Worm (Caenorhabditis elegans): ENCODE results near the gene atf-7.

The atf-7 gene

ce11 chrIII:4506590-4507128 lies 7.8 kb upstream of the atf-7 start:
- TF ChIP-seq ztf-4 (tag; optimal IDR thresholded peaks at IDR 0.05) (no peak), nhr-12 (tag; optimal IDR thresholded peaks at IDR 0.05) (no peak), pqm-1 (tag; optimal IDR thresholded peaks at IDR 0.05) (peak; percentile 90), nfya-1 (tag; optimal IDR thresholded peaks at IDR 0.05; ENCODE audit: insufficient read depth) (no peak), nhr-76 (tag; optimal IDR thresholded peaks at IDR 0.05) (no peak), elt-2 (tag; optimal IDR thresholded peaks at IDR 0.05) (peak; percentile 74), fkh-10 (GFP tag; optimal IDR thresholded peaks at IDR 0.05) (no peak), jun-1 (tag; optimal IDR thresholded peaks at IDR 0.05) (peak; percentile 12)

- TF ChIP-seq pha-4 (tag; optimal IDR thresholded peaks at IDR 0.05) (peak; percentile 49), eor-1 (tag; optimal IDR thresholded peaks at IDR 0.05) (no peak), zag-1 (tag; optimal IDR thresholded peaks at IDR 0.05) (no peak), pqm-1 (tag; optimal IDR thresholded peaks at IDR 0.05) (peak; percentile 35), nhr-43 (tag; optimal IDR thresholded peaks at IDR 0.05; ENCODE audit: poor library complexity, severe bottlenecking) (no peak), elt-3 (tag; optimal IDR thresholded peaks at IDR 0.05) (no peak), elt-2 (tag; optimal IDR thresholded peaks at IDR 0.05) (peak; percentile 87), snpc-4 (tag; optimal IDR thresholded peaks at IDR 0.05) (no peak), nhr-76 (tag; optimal IDR thresholded peaks at IDR 0.05) (no peak)
These were observed 7.3 kb upstream of the atf-7 start for ce11 chrIII:4506140-4506539.

DNA sequence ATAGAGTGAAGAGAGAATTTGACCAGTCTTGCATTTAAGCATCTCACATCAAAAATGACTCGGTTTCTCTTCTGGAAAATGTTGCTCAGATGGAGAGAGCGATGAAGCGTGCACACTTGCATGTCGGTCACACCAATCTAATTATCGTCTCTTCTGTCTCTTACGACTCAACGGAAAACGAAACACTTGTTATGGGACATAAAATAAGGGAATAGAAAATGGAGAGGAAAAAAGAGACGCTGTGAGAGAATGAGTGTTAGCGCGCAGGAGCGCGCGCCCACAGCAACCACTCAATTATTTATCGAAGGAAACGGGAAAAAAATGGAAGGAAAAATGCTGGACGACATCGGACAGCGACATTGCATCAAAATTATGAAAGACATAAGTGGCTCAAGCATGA lies 6.9 kb upstream of the atf-7 start:
- TF ChIP-seq ama-1 (optimal IDR thresholded peaks at IDR 0.05): peak; percentile 51
- no peak for TF ChIP-seq ceh-82 (tag; optimal IDR thresholded peaks at IDR 0.05)
- no peak for TF ChIP-seq ceh-16 (tag; optimal IDR thresholded peaks at IDR 0.05)
- peak; percentile 7 for TF ChIP-seq lin-39 (tag; optimal IDR thresholded peaks at IDR 0.05)
- peak; percentile 50 for TF ChIP-seq fkh-10 (GFP tag; optimal IDR thresholded peaks at IDR 0.05)
- TF ChIP-seq hmg-11 (tag; optimal IDR thresholded peaks at IDR 0.05): peak; percentile 47
- TF ChIP-seq nfya-1 (tag; optimal IDR thresholded peaks at IDR 0.05; ENCODE audit: insufficient read depth): peak; percentile 55

ce11 chrIII:4504934-4505484 lies 6.2 kb upstream of the atf-7 start:
- TF ChIP-seq nhr-77 (tag; optimal IDR thresholded peaks at IDR 0.05): no peak
- peak; percentile 19 for TF ChIP-seq egl-5 (tag; optimal IDR thresholded peaks at IDR 0.05)
- no peak for TF ChIP-seq fkh-2 (tag; optimal IDR thresholded peaks at IDR 0.05)
- peak; percentile 73 for TF ChIP-seq nhr-25 (tag; optimal IDR thresholded peaks at IDR 0.05)

DNA sequence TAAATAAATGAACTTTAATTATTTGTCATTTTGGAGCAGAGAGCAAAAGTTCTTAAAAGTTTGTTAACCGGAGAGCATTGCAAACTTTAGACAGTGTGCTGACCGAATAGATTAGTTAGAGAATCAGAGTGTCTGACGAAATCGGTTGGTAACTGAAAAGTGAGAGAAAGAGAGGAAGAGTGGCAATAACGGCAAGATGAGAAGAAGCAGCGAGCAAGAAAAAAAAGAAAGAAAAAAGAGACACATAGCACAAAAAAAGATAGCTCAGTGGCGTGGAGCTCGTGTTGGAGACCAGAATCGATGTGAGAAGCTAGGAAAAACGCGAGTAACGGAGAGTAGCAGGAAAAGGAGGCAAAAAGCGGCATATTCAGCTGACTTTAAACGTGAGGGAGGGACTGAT lies 5.5 kb upstream of the atf-7 start:
- TF ChIP-seq egl-5 (tag; optimal IDR thresholded peaks at IDR 0.05) (no peak), nhr-67 (tag; optimal IDR thresholded peaks at IDR 0.05) (no peak), pha-4 (tag; optimal IDR thresholded peaks at IDR 0.05) (peak; percentile 84), egl-27 (tag; optimal IDR thresholded peaks at IDR 0.05) (no peak), nhr-25 (tag; optimal IDR thresholded peaks at IDR 0.05) (no peak), sea-2 (GFP tag; optimal IDR thresholded peaks at IDR 0.05) (no peak), mml-1 (tag; optimal IDR thresholded peaks at IDR 0.05) (no peak), ama-1 (optimal IDR thresholded peaks at IDR 0.05) (peak; percentile 34), unc-39 (tag; optimal IDR thresholded peaks at IDR 0.05) (no peak), hmg-11 (tag; optimal IDR thresholded peaks at IDR 0.05) (peak; percentile 41), elt-1 (tag; optimal IDR thresholded peaks at IDR 0.05) (no peak), ztf-11 (tag; optimal IDR thresholded peaks at IDR 0.05) (no peak), ZK546.5 (tag; optimal IDR thresholded peaks at IDR 0.05) (no peak), aly-2 (tag; optimal IDR thresholded peaks at IDR 0.05) (no peak), lsy-12 (tag; optimal IDR thresholded peaks at IDR 0.05) (no peak), fkh-2 (tag; optimal IDR thresholded peaks at IDR 0.05) (no peak), unc-62 (GFP tag; optimal IDR thresholded peaks at IDR 0.05) (no peak), ceh-28 (tag; optimal IDR thresholded peaks at IDR 0.05) (no peak), zag-1 (tag; optimal IDR thresholded peaks at IDR 0.05) (no peak), nhr-77 (tag; optimal IDR thresholded peaks at IDR 0.05) (no peak), nhr-11 (tag; optimal IDR thresholded peaks at IDR 0.05) (peak; percentile 53), ztf-4 (tag; optimal IDR thresholded peaks at IDR 0.05) (no peak), elt-2 (tag; optimal IDR thresholded peaks at IDR 0.05) (peak; percentile 53), eor-1 (tag; optimal IDR thresholded peaks at IDR 0.05) (no peak), nhr-76 (tag; optimal IDR thresholded peaks at IDR 0.05) (no peak), nfya-1 (tag; optimal IDR thresholded peaks at IDR 0.05; ENCODE audit: insufficient read depth) (peak; percentile 68), nhr-237 (tag; optimal IDR thresholded peaks at IDR 0.05) (no peak), daf-12 (tag; optimal IDR thresholded peaks at IDR 0.05) (no peak), lin-39 (tag; optimal IDR thresholded peaks at IDR 0.05) (peak; percentile 10), ceh-16 (tag; optimal IDR thresholded peaks at IDR 0.05) (no peak), skn-1 (tag; optimal IDR thresholded peaks at IDR 0.05) (no peak), jun-1 (tag; optimal IDR thresholded peaks at IDR 0.05) (no peak), nhr-23 (tag; optimal IDR thresholded peaks at IDR 0.05) (no peak), R02D3.7 (tag; optimal IDR thresholded peaks at IDR 0.05) (no peak), nhr-12 (tag; optimal IDR thresholded peaks at IDR 0.05) (no peak), elt-3 (tag; optimal IDR thresholded peaks at IDR 0.05) (no peak), lin-15B (tag; optimal IDR thresholded peaks at IDR 0.05) (peak; percentile 48)
